Worm (Caenorhabditis elegans) whole organism, L4 larva: ENCODE data around the gene F33G12.7.

Experiments used
- F10B5.3 ChIP-seq: sonication (generic microtip); optimal IDR thresholded peaks from 2 replicates; lab custom pipeline; 2016; ENCODE audit warnings: mild to moderate bottlenecking, missing genetic modification characterization, missing compliant biosample characterization
- F37D6.2 ChIP-seq: sonication (generic microtip); optimal IDR thresholded peaks from 2 replicates; lab custom pipeline; 2016; ENCODE audit warnings: mild to moderate bottlenecking, missing genetic modification characterization, missing compliant biosample characterization
- F44E2.7 ChIP-seq: fragments of 200-800 bp; sonication (Bioruptor generic); IDR thresholded peaks from 2 replicates; pipeline ENCODE4 v2.1.2; 2022; ENCODE audit warnings: missing genetic modification characterization, missing compliant biosample characterization
- R02D3.7 ChIP-seq: fragments of 150-350 bp; sonication (generic microtip); optimal IDR thresholded peaks from 3 replicates; lab custom pipeline; 2014; ENCODE audit warnings: missing biosample characterization, missing genetic modification characterization
- T26A8.4 ChIP-seq: fragments of 200-800 bp; sonication (Bioruptor generic); IDR thresholded peaks from 2 replicates; pipeline ENCODE4 v1.3.6; 2022; ENCODE audit warnings: missing genetic modification characterization, missing compliant biosample characterization
- Y105C5A.15 ChIP-seq: fragments of 200-800 bp; sonication (Bioruptor generic); IDR thresholded peaks from 2 replicates; pipeline ENCODE4 v1.3.6; 2022; ENCODE audit warnings: missing genetic modification characterization, missing compliant biosample characterization
- Y48G9A.11 ChIP-seq: fragments of 200-800 bp; sonication (Bioruptor generic); IDR thresholded peaks from 2 replicates; pipeline ENCODE4 v1.3.6; 2022; ENCODE audit warnings: missing genetic modification reagents, missing genetic modification characterization, missing compliant biosample characterization
- Y75B8A.6 ChIP-seq: fragments of 200-800 bp; sonication (Bioruptor generic); IDR thresholded peaks from 2 replicates; pipeline ENCODE4 v1.3.6; 2022; ENCODE audit warnings: missing genetic modification reagents, missing genetic modification characterization, missing compliant biosample characterization
- aha-1 ChIP-seq: fragments of 150-350 bp; peaks from one replicate; lab custom pipeline; 2014; ENCODE audit warnings: missing biosample characterization, missing genetic modification characterization
- arid-1 ChIP-seq: fragments of 200-800 bp; sonication (Bioruptor generic); conservative IDR thresholded peaks from 2 replicates; pipeline ENCODE4 v1.3.6; 2022; ENCODE audit warnings: missing genetic modification reagents, missing genetic modification characterization, missing compliant biosample characterization
- attf-4 ChIP-seq: sonication (generic microtip); optimal IDR thresholded peaks from 3 replicates; lab custom pipeline; 2017; ENCODE audit warnings: missing biosample characterization, missing genetic modification characterization
- ceh-20 ChIP-seq: fragments of 200-800 bp; sonication (Bioruptor generic); IDR thresholded peaks from 2 replicates; pipeline ENCODE4 v1.3.6; 2022; ENCODE audit warnings: missing genetic modification reagents, missing genetic modification characterization, missing compliant biosample characterization
- ceh-28 ChIP-seq: fragments of 150-350 bp; optimal IDR thresholded peaks from 2 replicates; lab custom pipeline; 2014; ENCODE audit warnings: missing biosample characterization, missing genetic modification reagents, missing genetic modification characterization
- ceh-32 ChIP-seq: sonication (generic microtip); optimal IDR thresholded peaks from 2 replicates; lab custom pipeline; 2016; ENCODE audit warnings: mild to moderate bottlenecking, missing genetic modification characterization, missing compliant biosample characterization; ENCODE audit not compliant: poor library complexity
- ceh-44 ChIP-seq: fragments of 200-800 bp; sonication (Bioruptor generic); IDR thresholded peaks from 2 replicates; pipeline ENCODE4 v1.3.6; 2022; ENCODE audit warnings: missing genetic modification reagents, missing genetic modification characterization, missing compliant biosample characterization
- daf-12 ChIP-seq: fragments of 150-350 bp; optimal IDR thresholded peaks from 2 replicates; lab custom pipeline; 2014; ENCODE audit warnings: missing biosample characterization, missing genetic modification reagents, missing genetic modification characterization
- daf-19 ChIP-seq: fragments of 200-800 bp; sonication (Bioruptor generic); conservative IDR thresholded peaks from 2 replicates; pipeline ENCODE4 v1.3.6; 2022; ENCODE audit warnings: missing genetic modification characterization, missing compliant biosample characterization
- dmd-9 ChIP-seq: fragments of 200-800 bp; sonication (Bioruptor generic); IDR thresholded peaks from 2 replicates; pipeline ENCODE4 v1.3.6; 2022; ENCODE audit warnings: missing genetic modification reagents, missing genetic modification characterization, missing compliant biosample characterization
- egl-43 ChIP-seq: fragments of 200-800 bp; sonication (Bioruptor generic); IDR thresholded peaks from 2 replicates; pipeline ENCODE4 v1.3.6; 2022; ENCODE audit warnings: missing genetic modification reagents, missing genetic modification characterization, missing compliant biosample characterization
- hif-1 ChIP-seq, 2 experiments: sonication (generic microtip); optimal IDR thresholded peaks; 2 replicates each; lab custom pipeline; 2016 to 2017; ENCODE audit warnings: missing compliant biosample characterization in 2 of 2, missing genetic modification characterization in 2 of 2, missing genetic modification reagents in 2 of 2, missing genotype in 2 of 2, mild to moderate bottlenecking in 1 of 2
- lim-7 ChIP-seq: fragments of 200-800 bp; sonication (Bioruptor generic); IDR thresholded peaks from 2 replicates; pipeline ENCODE4 v1.3.6; 2022; ENCODE audit warnings: missing genetic modification characterization, missing compliant biosample characterization
- lin-29 ChIP-seq: fragments of 200-800 bp; sonication (Bioruptor generic); IDR thresholded peaks from 2 replicates; pipeline ENCODE4 v1.3.6; 2022; ENCODE audit warnings: missing genetic modification reagents, missing genetic modification characterization, missing compliant biosample characterization
- lin-38 ChIP-seq: fragments of 200-800 bp; sonication (Bioruptor generic); IDR thresholded peaks from 2 replicates; pipeline ENCODE4 v1.3.6; 2022; ENCODE audit warnings: missing genetic modification reagents, missing genetic modification characterization, missing compliant biosample characterization
- madf-5 ChIP-seq, 2 experiments: fragments of 200-800 bp; sonication (Bioruptor generic); IDR thresholded peaks; 2 replicates each; pipeline ENCODE4 v1.3.6; 2022; ENCODE audit warnings: missing compliant biosample characterization in 2 of 2, missing genetic modification characterization in 2 of 2
- madf-9 ChIP-seq: fragments of 200-800 bp; sonication (Bioruptor generic); conservative IDR thresholded peaks from 2 replicates; pipeline ENCODE4 v1.3.6; 2022; ENCODE audit warnings: missing genetic modification reagents, missing genetic modification characterization, missing compliant biosample characterization
- mdl-1 ChIP-seq, 2 experiments: fragments of 150-350 bp in 1 of 2; sonication (generic microtip) in 1 of 2; optimal IDR thresholded peaks; 2 replicates each; lab custom pipeline; 2014 to 2017; ENCODE audit warnings: missing biosample characterization in 2 of 2, missing genetic modification characterization in 2 of 2
- mdt-29 ChIP-seq: fragments of 200-800 bp; sonication (Bioruptor generic); IDR thresholded peaks from 2 replicates; pipeline ENCODE4 v1.3.6; 2022; ENCODE audit warnings: missing genetic modification reagents, missing genetic modification characterization, missing compliant biosample characterization
- mep-1 ChIP-seq: fragments of 150-350 bp; sonication (generic microtip); optimal IDR thresholded peaks from 3 replicates; lab custom pipeline; 2014; ENCODE audit warnings: missing biosample characterization, missing genetic modification characterization
- mes-2 ChIP-seq: sonication (generic microtip); optimal IDR thresholded peaks from 2 replicates; lab custom pipeline; 2016; ENCODE audit warnings: missing genotype, mild to moderate bottlenecking, missing genetic modification characterization, missing compliant biosample characterization; ENCODE audit not compliant: poor library complexity, severe bottlenecking
- mxl-2 ChIP-seq: fragments of 200-800 bp; sonication (Bioruptor generic); conservative IDR thresholded peaks from 2 replicates; pipeline ENCODE4 v1.3.6; 2022; ENCODE audit warnings: missing genetic modification reagents, missing genetic modification characterization, missing compliant biosample characterization
- nhr-102 ChIP-seq: sonication (generic microtip); optimal IDR thresholded peaks from 2 replicates; lab custom pipeline; 2016; ENCODE audit warnings: mild to moderate bottlenecking, missing genetic modification characterization, moderate library complexity, missing compliant biosample characterization
- nhr-237 ChIP-seq: sonication (generic microtip); optimal IDR thresholded peaks from 2 replicates; lab custom pipeline; 2017; ENCODE audit warnings: missing biosample characterization, missing genetic modification characterization
- nhr-25 ChIP-seq: sonication (generic microtip); optimal IDR thresholded peaks from 2 replicates; lab custom pipeline; 2017; ENCODE audit warnings: missing genetic modification characterization, mild to moderate bottlenecking, missing compliant biosample characterization, antibody characterized with exemption, moderate library complexity, borderline replicate concordance; ENCODE audit not compliant: insufficient read depth
- nhr-28 ChIP-seq: fragments of 150-350 bp; optimal IDR thresholded peaks from 2 replicates; lab custom pipeline; 2014; ENCODE audit warnings: missing biosample characterization, missing genetic modification characterization
- nhr-42 ChIP-seq: fragments of 200-800 bp; sonication (Bioruptor generic); IDR thresholded peaks from 2 replicates; pipeline ENCODE4 v1.3.6; 2022; ENCODE audit warnings: missing genetic modification characterization, missing compliant biosample characterization
- nhr-48 ChIP-seq: sonication (generic microtip); optimal IDR thresholded peaks from 2 replicates; lab custom pipeline; 2016; ENCODE audit warnings: mild to moderate bottlenecking, missing genetic modification characterization, missing compliant biosample characterization
- nhr-6 ChIP-seq: fragments of 150-350 bp; optimal IDR thresholded peaks from 2 replicates; lab custom pipeline; 2014; ENCODE audit warnings: missing biosample characterization, missing genetic modification characterization
- nhr-76 ChIP-seq: fragments of 150-350 bp; optimal IDR thresholded peaks from 2 replicates; lab custom pipeline; 2014; ENCODE audit warnings: missing biosample characterization, missing genetic modification characterization
- nhr-77 ChIP-seq: fragments of 150-350 bp; optimal IDR thresholded peaks from 2 replicates; lab custom pipeline; 2014; ENCODE audit warnings: missing biosample characterization, missing genetic modification characterization
- sdz-12 ChIP-seq: fragments of 200-800 bp; sonication (Bioruptor generic); optimal IDR thresholded peaks from 2 replicates; lab custom pipeline; 2018; ENCODE audit warnings: mild to moderate bottlenecking, missing genetic modification characterization, missing compliant biosample characterization
- snpc-1.2 ChIP-seq: fragments of 200-800 bp; sonication (Bioruptor generic); IDR thresholded peaks from 2 replicates; pipeline ENCODE4 v1.3.6; 2022; ENCODE audit warnings: missing genetic modification reagents, missing genetic modification characterization, missing compliant biosample characterization
- snpc-4 ChIP-seq: fragments of 150-350 bp; optimal IDR thresholded peaks from 2 replicates; lab custom pipeline; 2014; ENCODE audit warnings: missing biosample characterization, missing genetic modification characterization
- spr-3 ChIP-seq: fragments of 200-800 bp; sonication (Bioruptor generic); optimal IDR thresholded peaks from 2 replicates; lab custom pipeline; 2018; ENCODE audit warnings: mild to moderate bottlenecking, missing genetic modification characterization, missing compliant biosample characterization
- tag-97 ChIP-seq: fragments of 200-800 bp; sonication (Bioruptor generic); IDR thresholded peaks from 2 replicates; pipeline ENCODE4 v1.3.6; 2022; ENCODE audit warnings: missing genetic modification characterization, missing compliant biosample characterization
- unc-130 ChIP-seq: sonication (generic microtip); optimal IDR thresholded peaks from 2 replicates; lab custom pipeline; 2016; ENCODE audit warnings: missing genetic modification reagents, missing genetic modification characterization, missing compliant biosample characterization
- unc-39 ChIP-seq: sonication (generic microtip); optimal IDR thresholded peaks from 2 replicates; lab custom pipeline; 2017; ENCODE audit warnings: missing biosample characterization, missing genetic modification characterization
- zag-1 ChIP-seq: fragments of 150-350 bp; optimal IDR thresholded peaks from 2 replicates; lab custom pipeline; 2014; ENCODE audit warnings: missing biosample characterization, missing genetic modification characterization
- zfp-3 ChIP-seq: fragments of 200-800 bp; sonication (Bioruptor generic); conservative IDR thresholded peaks from 2 replicates; pipeline ENCODE4 v1.3.6; 2022; ENCODE audit warnings: missing genetic modification reagents, missing genetic modification characterization, missing compliant biosample characterization
- zip-11 ChIP-seq: fragments of 200-800 bp; sonication (Bioruptor generic); IDR thresholded peaks from 2 replicates; pipeline ENCODE4 v1.3.6; 2022; ENCODE audit warnings: missing genetic modification characterization, missing compliant biosample characterization
- zip-2 ChIP-seq: fragments of 150-350 bp; optimal IDR thresholded peaks from 2 replicates; lab custom pipeline; 2014; ENCODE audit warnings: missing biosample characterization, missing genetic modification characterization
- ztf-11 ChIP-seq: fragments of 150-350 bp; optimal IDR thresholded peaks from 2 replicates; lab custom pipeline; 2014; ENCODE audit warnings: missing biosample characterization, missing genetic modification characterization

Gene F33G12.7

DNA sequence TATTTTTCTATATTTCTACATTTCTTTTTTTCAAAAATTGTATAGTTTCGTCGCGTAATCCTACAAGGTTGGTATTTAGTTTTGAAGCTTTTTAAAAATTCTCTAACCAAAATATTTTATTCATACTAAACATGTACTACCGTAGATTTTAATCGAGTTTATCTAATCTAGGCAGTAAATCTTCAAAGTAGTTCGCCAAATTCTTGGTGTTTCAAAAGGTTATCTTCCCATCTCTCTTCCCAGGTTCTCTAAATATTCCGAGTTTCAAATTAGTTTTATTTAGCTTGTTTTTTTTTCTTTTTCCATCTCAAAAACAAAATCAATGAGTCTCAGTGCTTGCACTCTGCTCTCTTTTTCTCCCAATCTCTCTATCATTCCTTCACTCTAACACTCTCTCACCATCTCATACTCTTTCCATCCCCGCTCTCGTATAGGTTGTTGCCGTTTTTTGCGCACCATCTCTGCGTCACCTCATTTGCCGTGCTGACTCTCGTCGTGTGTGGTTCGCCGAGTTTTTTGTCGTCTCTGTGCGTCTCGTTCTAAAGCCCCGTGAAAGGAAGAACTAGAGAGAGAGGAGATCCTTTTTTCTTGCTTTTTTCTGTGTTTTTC, 23.4 kb downstream of the F33G12.7 start (continued):
- TF ChIP-seq hif-1 (tag; optimal IDR thresholded peaks at IDR 0.05; lab: Kevin White, UChicago), result peak in 1 of 2 experiments; percentile 51
- TF ChIP-seq attf-4 (tag; lab: Kevin White, UChicago), result no peak
- TF ChIP-seq madf-5 (GFP tag; IDR thresholded peaks at IDR 0.05; lab: Robert Waterston, UW), result no peak
- no peak for TF ChIP-seq unc-130 (GFP tag; lab: Kevin White, UChicago)
- no peak for TF ChIP-seq tag-97
- TF ChIP-seq ceh-20 (GFP tag; lab: Robert Waterston, UW), result peak; percentile 44
- TF ChIP-seq mdt-29 (GFP tag; lab: Robert Waterston, UW), result no peak
- no peak for TF ChIP-seq lin-29 (GFP tag; lab: Robert Waterston, UW)
- TF ChIP-seq snpc-4 (tag; lab: Kevin White, UChicago), result no peak
- no peak for TF ChIP-seq nhr-42
- TF ChIP-seq zip-11 (GFP tag; lab: Robert Waterston, UW), result no peak
- no peak for TF ChIP-seq daf-12 (tag; lab: Kevin White, UChicago)
- no peak for TF ChIP-seq Y105C5A.15 (GFP tag; lab: Robert Waterston, UW)
- no peak for TF ChIP-seq unc-39 (tag; lab: Kevin White, UChicago)
- TF ChIP-seq Y48G9A.11, result no peak
- peak; percentile 72 for TF ChIP-seq nhr-28 (tag; lab: Kevin White, UChicago)
- peak; percentile 21 for TF ChIP-seq nhr-6 (tag; lab: Kevin White, UChicago)
- no peak for TF ChIP-seq Y75B8A.6
- no peak for TF ChIP-seq nhr-237 (tag; lab: Kevin White, UChicago)
- no peak for TF ChIP-seq nhr-25 (tag; lab: Kevin White, UChicago)
- TF ChIP-seq lin-38 (GFP tag; lab: Robert Waterston, UW), result no peak
- peak; percentile 32 for TF ChIP-seq nhr-48 (tag; lab: Kevin White, UChicago)
- peak; percentile 69 for TF ChIP-seq mes-2 (tag; lab: Kevin White, UChicago)
- TF ChIP-seq nhr-102 (tag; lab: Kevin White, UChicago), result peak; percentile 12
- TF ChIP-seq nhr-76 (tag; lab: Kevin White, UChicago), result no peak
- TF ChIP-seq egl-43 (GFP tag; lab: Robert Waterston, UW), result no peak
- TF ChIP-seq mdl-1 (tag; optimal IDR thresholded peaks at IDR 0.05; lab: Kevin White, UChicago), result peak; percentile 35 to 85
- TF ChIP-seq mxl-2 (GFP tag; lab: Robert Waterston, UW), result no peak
- TF ChIP-seq zag-1 (tag; lab: Kevin White, UChicago), result no peak
- TF ChIP-seq aha-1 (tag; lab: Kevin White, UChicago), result peak; percentile 97
- no peak for TF ChIP-seq daf-19
- no peak for TF ChIP-seq zfp-3 (GFP tag; lab: Robert Waterston, UW)
- TF ChIP-seq ceh-44 (GFP tag; lab: Robert Waterston, UW), result no peak
- peak; percentile 49; the same call in 1 of the 2 replicates for TF ChIP-seq T26A8.4 (GFP tag; lab: Robert Waterston, UW)
- TF ChIP-seq nhr-77 (tag; lab: Kevin White, UChicago), result no peak
- no peak for TF ChIP-seq mep-1 (tag; lab: Kevin White, UChicago)
- TF ChIP-seq ceh-32 (tag; lab: Kevin White, UChicago), result no peak
- TF ChIP-seq F37D6.2, result peak; percentile 5
- TF ChIP-seq ztf-11, result no peak
- TF ChIP-seq R02D3.7, result no peak
- TF ChIP-seq madf-9 (GFP tag; lab: Robert Waterston, UW), result 0 out of 2 replicates have a peak, but pooled peaks have one; percentile 5
- TF ChIP-seq arid-1 (GFP tag; lab: Robert Waterston, UW), result 0 out of 2 replicates have a peak, but pooled peaks have one; percentile 23
- TF ChIP-seq snpc-1.2, result no peak
- TF ChIP-seq sdz-12 (GFP tag; lab: Kevin White, UChicago), result no peak
- TF ChIP-seq lim-7 (GFP tag; lab: Robert Waterston, UW), result no peak
- no peak for TF ChIP-seq F44E2.7 (GFP tag; lab: Robert Waterston, UW)
- TF ChIP-seq spr-3 (GFP tag; lab: Kevin White, UChicago), result no peak
- no peak for TF ChIP-seq ceh-28
- TF ChIP-seq dmd-9, result no peak
- no peak for TF ChIP-seq F10B5.3
- no peak for TF ChIP-seq zip-2
